Worm (Caenorhabditis elegans) whole organism, midembryonic: ENCODE results near the gene K08C7.4.

ENCODE experiments used
- T22C8.4 ChIP-seq: fragments of 200-800 bp; sonication (Bioruptor generic); IDR thresholded peaks from 2 replicates; pipeline ENCODE4 v1.3.6; 2022; ENCODE audit warnings: missing genetic modification characterization, missing compliant biosample characterization
- cog-1 ChIP-seq: sonication (generic microtip); optimal IDR thresholded peaks from 2 replicates; lab custom pipeline; 2016; ENCODE audit warnings: missing genetic modification characterization, missing compliant biosample characterization
- flt-1 ChIP-seq: fragments of 200-800 bp; sonication (Bioruptor generic); IDR thresholded peaks from 2 replicates; pipeline ENCODE4 v1.3.6; 2022; ENCODE audit warnings: missing genetic modification characterization, missing compliant biosample characterization
- klf-2 ChIP-seq: fragments of 200-800 bp; sonication (Bioruptor generic); conservative IDR thresholded peaks from 2 replicates; pipeline ENCODE4 v1.3.6; 2022; ENCODE audit warnings: missing genetic modification reagents, missing genetic modification characterization, missing compliant biosample characterization
- med-1 ChIP-seq: sonication (generic microtip); optimal IDR thresholded peaks from 2 replicates; lab custom pipeline; 2017; ENCODE audit warnings: missing genetic modification characterization, mild to moderate bottlenecking, missing compliant biosample characterization, antibody characterized with exemption, missing genetic modification reagents; ENCODE audit not compliant: insufficient read depth
- ref-1 ChIP-seq: fragments of 200-800 bp; sonication (Bioruptor generic); conservative IDR thresholded peaks from 2 replicates; pipeline ENCODE4 v1.3.6; 2022; ENCODE audit warnings: missing genetic modification reagents, missing genetic modification characterization, missing compliant biosample characterization
- tab-1 ChIP-seq: fragments of 200-800 bp; sonication (Bioruptor generic); IDR thresholded peaks from 2 replicates; pipeline ENCODE4 v1.3.6; 2022; ENCODE audit warnings: missing genetic modification characterization, missing compliant biosample characterization
- ztf-23 ChIP-seq: fragments of 200-800 bp; sonication (Bioruptor generic); IDR thresholded peaks from 2 replicates; pipeline ENCODE4 v1.3.6; 2022; ENCODE audit warnings: missing genetic modification reagents, missing genetic modification characterization, missing compliant biosample characterization
- ztf-29 ChIP-seq: fragments of 200-800 bp; sonication (Bioruptor generic); IDR thresholded peaks from 2 replicates; pipeline ENCODE4 v1.3.6; 2022; ENCODE audit warnings: missing genetic modification reagents, missing genetic modification characterization, missing compliant biosample characterization

The K08C7.4 gene

DNA sequence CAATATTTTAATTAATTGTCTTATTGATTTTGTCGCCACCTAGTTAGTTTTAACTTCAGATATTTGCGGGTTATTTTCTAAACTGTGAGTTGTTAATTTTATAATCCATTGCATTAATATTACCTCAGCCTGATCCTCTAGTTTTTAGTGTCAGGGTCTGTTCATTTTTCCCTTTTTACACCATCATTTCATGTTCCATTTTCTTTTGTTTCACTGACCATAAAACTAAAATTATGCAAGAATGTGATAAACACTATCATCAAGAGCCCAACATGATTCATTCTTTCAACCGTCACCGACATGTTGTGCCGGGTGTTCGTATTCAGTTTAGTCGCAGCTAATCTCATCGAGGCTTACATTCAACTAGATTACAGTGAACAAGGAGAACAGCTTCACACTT, 41.3 kb downstream of the K08C7.4 start, which contains the start of gene F56C4.2:
F56C4.2 (plus strand) TSS at position 301 of the 400 bp plus-strand sequence.
- TF ChIP-seq tab-1 (no peak), ztf-29 (GFP tag; lab: Robert Waterston, UW) (no peak), flt-1 (GFP tag; lab: Robert Waterston, UW) (no peak), ref-1 (GFP tag; lab: Robert Waterston, UW) (no peak), T22C8.4 (GFP tag; lab: Robert Waterston, UW) (no peak), med-1 (GFP tag; lab: Kevin White, UChicago) (no peak), cog-1 (tag; lab: Kevin White, UChicago) (no peak), klf-2 (no peak), ztf-23 (GFP tag; lab: Robert Waterston, UW) (no peak)

DNA sequence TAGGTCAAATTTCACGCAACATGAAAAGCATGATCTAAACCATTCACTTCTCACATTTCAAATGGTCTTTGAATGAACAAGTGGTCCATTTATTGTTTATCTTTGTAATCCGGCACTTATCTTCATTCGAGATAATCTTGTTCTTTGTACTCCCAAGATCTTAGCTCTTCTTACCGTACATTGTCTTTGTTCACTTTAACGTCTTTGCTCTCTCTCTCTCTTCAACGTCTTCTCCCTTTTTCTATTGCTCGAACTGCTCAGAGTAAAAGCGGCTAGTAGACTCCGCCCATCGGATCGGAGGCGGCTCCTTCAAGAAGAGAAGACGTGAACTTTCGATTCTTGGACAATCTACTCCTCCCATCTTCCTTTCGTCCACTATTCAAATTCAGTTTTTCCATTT, 43.6 kb downstream of the K08C7.4 start, which contains the start of gene F56C4.1:
F56C4.1 (plus strand) TSS at position 301 of the 400 bp plus-strand sequence.
- TF ChIP-seq ref-1 (GFP tag; lab: Robert Waterston, UW) (no peak), ztf-23 (GFP tag; lab: Robert Waterston, UW) (no peak), klf-2 (no peak), ztf-29 (GFP tag; lab: Robert Waterston, UW) (no peak), med-1 (GFP tag; lab: Kevin White, UChicago) (no peak), cog-1 (tag; lab: Kevin White, UChicago) (no peak), tab-1 (no peak), T22C8.4 (GFP tag; lab: Robert Waterston, UW) (no peak), flt-1 (GFP tag; lab: Robert Waterston, UW) (no peak)

DNA sequence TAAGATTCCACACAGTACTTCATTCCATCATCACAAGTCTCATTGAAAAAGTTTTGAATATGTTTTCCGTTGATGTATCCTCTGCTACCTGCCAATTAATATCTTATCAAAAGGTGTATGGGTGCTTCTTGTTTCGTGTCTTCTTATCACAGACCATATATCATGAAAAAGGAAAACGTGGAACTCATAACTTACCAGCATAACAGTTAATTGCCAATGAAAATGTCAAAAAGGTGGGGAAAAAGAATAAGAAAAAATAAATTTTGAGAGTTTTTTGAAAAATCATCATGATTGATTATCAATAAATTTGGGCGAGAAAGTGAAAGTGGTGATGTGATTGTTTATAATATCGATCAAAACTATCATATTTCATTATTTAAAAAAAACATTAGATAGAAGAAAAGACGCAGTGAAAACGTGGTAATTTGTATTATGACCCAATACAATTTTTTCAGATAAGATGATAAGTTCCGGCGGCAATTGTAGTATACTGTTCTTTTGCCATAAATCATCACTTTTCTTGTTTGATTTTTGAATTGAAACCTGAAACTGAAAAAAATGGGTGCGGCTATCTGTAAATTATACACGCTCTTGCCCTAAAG, 49.2 kb downstream of the K08C7.4 start, which contains the start of gene F56C4.4:
F56C4.4 (minus strand) TSS at position 315 of the 602 bp plus-strand sequence.
- no peak for TF ChIP-seq ref-1 (GFP tag; lab: Robert Waterston, UW)
- TF ChIP-seq flt-1 (GFP tag; lab: Robert Waterston, UW): no peak
